Fruit fly (Drosophila melanogaster) whole organism, prepupa: ENCODE results near the gene sba.

Experiments
- CG10631 ChIP-seq: fragments of 200-800 bp; sonication (Bioruptor generic); optimal IDR thresholded peaks from 2 replicates; lab custom pipeline; 2016; ENCODE audit warnings: missing biosample characterization, missing genetic modification characterization
- CG10669 ChIP-seq: fragments of 200-800 bp; sonication (Bioruptor generic); optimal IDR thresholded peaks from 3 replicates; lab custom pipeline; 2018; ENCODE audit warnings: missing biosample characterization, mild to moderate bottlenecking, missing genetic modification characterization, moderate library complexity
- CG11902 ChIP-seq: fragments of 200-800 bp; sonication (Bioruptor generic); optimal IDR thresholded peaks from 3 replicates; lab custom pipeline; 2016; ENCODE audit warnings: missing biosample characterization, missing genetic modification characterization
- CG15336 ChIP-seq: fragments of 200-800 bp; sonication (Bioruptor generic); IDR thresholded peaks from 2 replicates; pipeline ENCODE4 v1.3.6; 2022; ENCODE audit warnings: missing biosample characterization, missing genetic modification characterization
- CG1621 ChIP-seq: fragments of 200-800 bp; sonication (Bioruptor generic); optimal IDR thresholded peaks from 3 replicates; lab custom pipeline; 2018; ENCODE audit warnings: missing biosample characterization, mild to moderate bottlenecking, missing genetic modification characterization
- CG3032 ChIP-seq: fragments of 200-800 bp; optimal IDR thresholded peaks from 2 replicates; lab custom pipeline; 2019; ENCODE audit warnings: missing biosample characterization, mild to moderate bottlenecking, missing genetic modification characterization, moderate library complexity
- CG31627 ChIP-seq: fragments of 200-800 bp; sonication (Bioruptor generic); optimal IDR thresholded peaks from 3 replicates; lab custom pipeline; 2016; ENCODE audit warnings: missing biosample characterization, missing genetic modification characterization
- CG32006 ChIP-seq: fragments of 200-800 bp; sonication (Bioruptor generic); optimal IDR thresholded peaks from 3 replicates; lab custom pipeline; 2017; ENCODE audit warnings: missing biosample characterization, mild to moderate bottlenecking, missing genetic modification characterization
- CG34406 ChIP-seq: fragments of 200-800 bp; sonication (Bioruptor generic); optimal IDR thresholded peaks from 3 replicates; lab custom pipeline; 2016; ENCODE audit warnings: missing biosample characterization, missing genetic modification characterization
- CG4318 ChIP-seq: fragments of 200-800 bp; sonication (Bioruptor generic); optimal IDR thresholded peaks from 3 replicates; lab custom pipeline; 2017; ENCODE audit warnings: missing biosample characterization, mild to moderate bottlenecking, missing genetic modification characterization
- CG6854 ChIP-seq: fragments of 200-800 bp; sonication (Bioruptor generic); optimal IDR thresholded peaks from 2 replicates; lab custom pipeline; 2017; ENCODE audit warnings: missing biosample characterization, mild to moderate bottlenecking, missing genetic modification characterization
- CG7368 ChIP-seq: fragments of 200-800 bp; sonication (Bioruptor generic); optimal IDR thresholded peaks from 3 replicates; lab custom pipeline; 2016; ENCODE audit warnings: missing biosample characterization, missing genetic modification characterization
- CG8319 ChIP-seq: fragments of 200-800 bp; sonication (Bioruptor generic); optimal IDR thresholded peaks from 3 replicates; lab custom pipeline; 2016; ENCODE audit warnings: missing biosample characterization, missing genetic modification characterization
- CG8632 ChIP-seq: fragments of 200-800 bp; sonication (Bioruptor generic); optimal IDR thresholded peaks from 3 replicates; lab custom pipeline; 2016; ENCODE audit warnings: missing biosample characterization, missing genetic modification characterization
- Eip75B ChIP-seq: fragments of 200-800 bp; sonication (Bioruptor generic); optimal IDR thresholded peaks from 3 replicates; lab custom pipeline; 2016; ENCODE audit warnings: missing biosample characterization, missing genetic modification characterization
- Eip78C ChIP-seq: fragments of 200-800 bp; sonication (Bioruptor generic); peaks from one replicate; lab custom pipeline; 2016; ENCODE audit warnings: missing biosample characterization, missing genetic modification characterization
- Ets21C ChIP-seq: fragments of 200-800 bp; sonication (Bioruptor generic); optimal IDR thresholded peaks from 3 replicates; lab custom pipeline; 2016; ENCODE audit warnings: missing biosample characterization, missing genetic modification characterization
- Ets96B ChIP-seq: fragments of 200-800 bp; optimal IDR thresholded peaks from 2 replicates; lab custom pipeline; 2019; ENCODE audit warnings: missing biosample characterization, mild to moderate bottlenecking, missing genetic modification characterization, moderate library complexity
- Gug ChIP-seq: fragments of 200-800 bp; sonication (Bioruptor generic); IDR thresholded peaks from 2 replicates; pipeline ENCODE4 v1.3.6; 2022; ENCODE audit warnings: missing biosample characterization, missing genetic modification characterization
- Hr4 ChIP-seq: fragments of 200-800 bp; sonication (Bioruptor generic); optimal IDR thresholded peaks from 3 replicates; lab custom pipeline; 2016; ENCODE audit warnings: missing biosample characterization, missing genetic modification characterization
- Lpt ChIP-seq: fragments of 200-800 bp; sonication (Bioruptor generic); optimal IDR thresholded peaks from 3 replicates; lab custom pipeline; 2016; ENCODE audit warnings: missing biosample characterization, missing genetic modification characterization
- Met ChIP-seq: fragments of 200-800 bp; sonication (Bioruptor generic); optimal IDR thresholded peaks from 3 replicates; lab custom pipeline; 2016; ENCODE audit warnings: missing biosample characterization, missing genetic modification characterization
- Smox ChIP-seq: fragments of 200-800 bp; sonication (Bioruptor generic); optimal IDR thresholded peaks from 3 replicates; lab custom pipeline; 2016; ENCODE audit warnings: missing biosample characterization, missing genetic modification characterization
- Sox102F ChIP-seq: fragments of 200-800 bp; sonication (Bioruptor generic); optimal IDR thresholded peaks from 2 replicates; lab custom pipeline; 2016; ENCODE audit warnings: missing biosample characterization, mild to moderate bottlenecking, missing genetic modification characterization
- Sox14 ChIP-seq: fragments of 200-800 bp; sonication (Bioruptor generic); optimal IDR thresholded peaks from 3 replicates; lab custom pipeline; 2016; ENCODE audit warnings: missing biosample characterization, missing genetic modification characterization
- achi ChIP-seq: fragments of 200-800 bp; sonication (Bioruptor generic); optimal IDR thresholded peaks from 3 replicates; lab custom pipeline; 2016; ENCODE audit warnings: missing biosample characterization, missing genetic modification characterization
- cyc ChIP-seq: fragments of 200-800 bp; sonication (Bioruptor generic); optimal IDR thresholded peaks from 3 replicates; lab custom pipeline; 2016; ENCODE audit warnings: missing biosample characterization, missing genetic modification characterization
- dac ChIP-seq: fragments of 200-800 bp; sonication (Bioruptor generic); optimal IDR thresholded peaks from 2 replicates; lab custom pipeline; 2017; ENCODE audit warnings: missing biosample characterization, mild to moderate bottlenecking, missing genetic modification characterization
- dsx ChIP-seq: fragments of 200-800 bp; optimal IDR thresholded peaks from 3 replicates; lab custom pipeline; 2019; ENCODE audit warnings: missing biosample characterization, mild to moderate bottlenecking, missing genetic modification characterization, moderate library complexity; ENCODE audit not compliant: poor library complexity, severe bottlenecking
- esn ChIP-seq: fragments of 200-800 bp; sonication (Bioruptor generic); optimal IDR thresholded peaks from 2 replicates; lab custom pipeline; 2016; ENCODE audit warnings: missing biosample characterization, mild to moderate bottlenecking, missing genetic modification characterization, moderate library complexity
- lz ChIP-seq: fragments of 200-800 bp; sonication (Bioruptor generic); optimal IDR thresholded peaks from 3 replicates; lab custom pipeline; 2016; ENCODE audit warnings: missing biosample characterization, missing genetic modification characterization
- pdm3 ChIP-seq: fragments of 200-800 bp; sonication (Bioruptor generic); optimal IDR thresholded peaks from 3 replicates; lab custom pipeline; 2016; ENCODE audit warnings: missing biosample characterization, missing genetic modification characterization
- salr ChIP-seq, 2 experiments: fragments of 200-800 bp; sonication (Bioruptor generic); optimal IDR thresholded peaks; 3 replicates each; lab custom pipeline; 2016 to 2018; ENCODE audit warnings: missing biosample characterization in 2 of 2, missing genetic modification characterization in 2 of 2, mild to moderate bottlenecking in 1 of 2
- spab ChIP-seq: fragments of 200-800 bp; sonication (Bioruptor generic); optimal IDR thresholded peaks from 2 replicates; lab custom pipeline; 2017; ENCODE audit warnings: missing biosample characterization, mild to moderate bottlenecking, missing genetic modification characterization, missing genetic modification reagents
- topi ChIP-seq: fragments of 200-800 bp; sonication (Bioruptor generic); optimal IDR thresholded peaks from 3 replicates; lab custom pipeline; 2016; ENCODE audit warnings: missing biosample characterization, missing genetic modification characterization
- vri ChIP-seq: fragments of 200-800 bp; sonication (Bioruptor generic); optimal IDR thresholded peaks from 3 replicates; lab custom pipeline; 2016; ENCODE audit warnings: missing biosample characterization, mild to moderate bottlenecking, missing genetic modification characterization

sba gene

dm6 chr3R:23922502-23923350 is at the start of gene sba, which contains the start of gene CG31141:
Gene sba, minus strand, starts transcription at chr3R:23922973.
Gene CG31141, plus strand, starts transcription at chr3R:23923300.
- TF ChIP-seq esn (GFP tag; lab: Kevin White, UChicago) (peak; percentile 25), Sox14 (GFP tag; lab: Kevin White, UChicago) (peak; percentile 39), dsx (peak; percentile 26), Lpt (GFP tag; lab: Kevin White, UChicago) (peak; percentile 30), Eip78C (peak; percentile 67), Eip75B (GFP tag; lab: Kevin White, UChicago) (peak; percentile 20), topi (GFP tag; lab: Kevin White, UChicago) (peak; percentile 5), vri (GFP tag; lab: Kevin White, UChicago) (peak; percentile 65), CG6854 (peak; percentile 79), salr (GFP tag; optimal IDR thresholded peaks at IDR 0.05; lab: Kevin White, UChicago) (no peak), CG3032 (tag; lab: Kevin White, UChicago) (peak; percentile 13), Gug (GFP tag; lab: Robert Waterston, UW) (no peak), CG15336 (GFP tag; lab: Robert Waterston, UW) (peak; percentile 42), CG34406 (GFP tag; lab: Kevin White, UChicago) (no peak)

- TF ChIP-seq vri (GFP tag; lab: Kevin White, UChicago) (no peak), dac (GFP tag; lab: Kevin White, UChicago) (no peak), CG1621 (tag; lab: Kevin White, UChicago) (no peak), spab (GFP tag; lab: Kevin White, UChicago) (no peak), esn (GFP tag; lab: Kevin White, UChicago) (no peak), CG31627 (GFP tag; lab: Kevin White, UChicago) (no peak), Ets96B (no peak), Sox102F (no peak), achi (GFP tag; lab: Kevin White, UChicago) (no peak), Met (GFP tag; lab: Kevin White, UChicago) (no peak), lz (GFP tag; lab: Kevin White, UChicago) (no peak)
- TF ChIP-seq, all 60 proteins: peak for 0
Measured at dm6 chr3R:23971764-23972163, 49.0 kb upstream of the sba start.

DNA sequence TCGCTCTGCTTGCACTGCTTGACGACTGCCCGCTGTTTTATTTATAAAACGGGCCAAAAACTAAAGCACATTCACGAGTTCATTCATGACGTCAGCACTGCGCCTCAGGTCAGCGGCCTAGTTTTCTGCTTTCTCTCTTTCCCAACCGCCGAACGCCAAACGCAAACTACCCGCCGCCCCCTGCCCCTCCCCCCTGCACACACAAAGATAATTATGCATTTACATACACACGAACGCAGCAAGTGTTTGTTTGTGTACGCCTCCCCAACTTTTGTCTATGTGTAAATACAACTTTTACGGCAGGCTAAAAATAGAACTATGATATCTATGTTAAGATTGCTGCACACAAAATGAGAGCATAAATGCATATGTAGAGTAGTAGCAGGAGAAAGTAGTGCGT is 48.4 kb upstream of the sba start:
- TF ChIP-seq CG4318 (GFP tag; lab: Kevin White, UChicago) (no peak), Hr4 (no peak), CG32006 (GFP tag; lab: Kevin White, UChicago) (no peak), lz (GFP tag; lab: Kevin White, UChicago) (no peak), pdm3 (GFP tag; lab: Kevin White, UChicago) (no peak), CG11902 (GFP tag; lab: Kevin White, UChicago) (no peak), CG8319 (GFP tag; lab: Kevin White, UChicago) (no peak)

dm6 chr3R:23969449-23969848 is 46.7 kb upstream of the sba start:
- no peak for TF ChIP-seq Ets21C
- no peak for TF ChIP-seq cyc (GFP tag; lab: Kevin White, UChicago)
- TF ChIP-seq achi (GFP tag; lab: Kevin White, UChicago) = peak; percentile 7
- no peak for TF ChIP-seq dsx
- TF ChIP-seq CG11902 (GFP tag; lab: Kevin White, UChicago) = peak; percentile 0
- peak; percentile 17 for TF ChIP-seq Ets96B
- TF ChIP-seq CG32006 (GFP tag; lab: Kevin White, UChicago) = peak; percentile 13
- TF ChIP-seq CG10669 (GFP tag; lab: Kevin White, UChicago) = peak; percentile 26
- TF ChIP-seq Smox (GFP tag; lab: Kevin White, UChicago) = no peak
- no peak for TF ChIP-seq CG7368
- peak; percentile 1 for TF ChIP-seq CG10631 (GFP tag; lab: Kevin White, UChicago)
- TF ChIP-seq CG8632 = peak; percentile 24
